Worm (Caenorhabditis elegans) whole organism, mixed stage, embryonic: Measurements from ENCODE around the gene oac-50.

Experiments used
- ces-1 ChIP-seq: fragments of 150-350 bp; optimal IDR thresholded peaks from 2 replicates; lab custom pipeline; 2014; ENCODE audit warnings: missing biosample characterization, missing genetic modification reagents, missing genetic modification characterization
- elt-1 ChIP-seq: sonication (generic microtip); optimal IDR thresholded peaks from 2 replicates; lab custom pipeline; 2017; ENCODE audit warnings: missing genetic modification characterization, mild to moderate bottlenecking, missing compliant biosample characterization, antibody characterized with exemption, moderate library complexity, borderline replicate concordance; ENCODE audit not compliant: insufficient read depth
- ham-2 ChIP-seq: fragments of 200-800 bp; sonication (Bioruptor generic); optimal IDR thresholded peaks from 2 replicates; lab custom pipeline; 2018; ENCODE audit warnings: mild to moderate bottlenecking, missing genetic modification characterization, missing compliant biosample characterization
- lin-13 ChIP-seq: fragments of 150-350 bp; optimal IDR thresholded peaks from 2 replicates; lab custom pipeline; 2014; ENCODE audit warnings: missing biosample characterization, missing genetic modification characterization
- lsy-2 ChIP-seq: fragments of 150-350 bp; optimal IDR thresholded peaks from 2 replicates; lab custom pipeline; 2014; ENCODE audit warnings: missing biosample characterization, missing genetic modification characterization
- mls-2 ChIP-seq: sonication (generic microtip); optimal IDR thresholded peaks from 2 replicates; lab custom pipeline; 2016; ENCODE audit warnings: mild to moderate bottlenecking, missing genetic modification characterization, moderate library complexity, missing compliant biosample characterization
- nhr-12 ChIP-seq: fragments of 150-350 bp; optimal IDR thresholded peaks from 2 replicates; lab custom pipeline; 2014; ENCODE audit warnings: missing biosample characterization, missing genetic modification characterization
- nhr-2 ChIP-seq: fragments of 150-350 bp; optimal IDR thresholded peaks from 2 replicates; lab custom pipeline; 2014; ENCODE audit warnings: missing biosample characterization, missing genetic modification characterization
- nhr-28 ChIP-seq: fragments of 150-350 bp; optimal IDR thresholded peaks from 2 replicates; lab custom pipeline; 2014; ENCODE audit warnings: missing biosample characterization, missing genetic modification characterization
- pha-4 ChIP-seq: fragments of 150-350 bp; optimal IDR thresholded peaks from 2 replicates; lab custom pipeline; 2018; ENCODE audit warnings: missing biosample characterization, missing genetic modification reagents, missing genetic modification characterization
- snpc-4 ChIP-seq: fragments of 150-350 bp; optimal IDR thresholded peaks from 2 replicates; lab custom pipeline; 2014; ENCODE audit warnings: missing biosample characterization, missing genetic modification characterization
- unc-39 ChIP-seq: fragments of 150-350 bp; optimal IDR thresholded peaks from 2 replicates; lab custom pipeline; 2014; ENCODE audit warnings: missing biosample characterization, missing genetic modification characterization
- ztf-11 ChIP-seq: fragments of 150-350 bp; optimal IDR thresholded peaks from 2 replicates; lab custom pipeline; 2014; ENCODE audit warnings: missing biosample characterization, missing genetic modification characterization

- TF ChIP-seq ham-2: no peak
- TF ChIP-seq pha-4 (tag; lab: Kevin White, UChicago): no peak
- TF ChIP-seq snpc-4 (tag; lab: Kevin White, UChicago): no peak
- no peak for TF ChIP-seq unc-39 (tag; lab: Kevin White, UChicago)
- no peak for TF ChIP-seq ztf-11 (tag; lab: Kevin White, UChicago)
- no peak for TF ChIP-seq ces-1 (GFP tag; lab: Kevin White, UChicago)
- TF ChIP-seq lsy-2 (tag; lab: Kevin White, UChicago): no peak
- TF ChIP-seq nhr-2 (tag; lab: Kevin White, UChicago): no peak
- no peak for TF ChIP-seq mls-2 (tag; lab: Kevin White, UChicago)
- no peak for TF ChIP-seq lin-13
- no peak for TF ChIP-seq nhr-28 (tag; lab: Kevin White, UChicago)
- TF ChIP-seq nhr-12 (tag; lab: Kevin White, UChicago): no peak
- no peak for TF ChIP-seq elt-1 (tag; lab: Kevin White, UChicago)
Measured at ce11 chrV:9092209-9092608, 18.9 kb upstream of the oac-50 start, which contains the start of gene T27E4.1.
